Worm (Caenorhabditis elegans): Measurements from ENCODE around the gene K07E3.2.

Gene K07E3.2

DNA sequence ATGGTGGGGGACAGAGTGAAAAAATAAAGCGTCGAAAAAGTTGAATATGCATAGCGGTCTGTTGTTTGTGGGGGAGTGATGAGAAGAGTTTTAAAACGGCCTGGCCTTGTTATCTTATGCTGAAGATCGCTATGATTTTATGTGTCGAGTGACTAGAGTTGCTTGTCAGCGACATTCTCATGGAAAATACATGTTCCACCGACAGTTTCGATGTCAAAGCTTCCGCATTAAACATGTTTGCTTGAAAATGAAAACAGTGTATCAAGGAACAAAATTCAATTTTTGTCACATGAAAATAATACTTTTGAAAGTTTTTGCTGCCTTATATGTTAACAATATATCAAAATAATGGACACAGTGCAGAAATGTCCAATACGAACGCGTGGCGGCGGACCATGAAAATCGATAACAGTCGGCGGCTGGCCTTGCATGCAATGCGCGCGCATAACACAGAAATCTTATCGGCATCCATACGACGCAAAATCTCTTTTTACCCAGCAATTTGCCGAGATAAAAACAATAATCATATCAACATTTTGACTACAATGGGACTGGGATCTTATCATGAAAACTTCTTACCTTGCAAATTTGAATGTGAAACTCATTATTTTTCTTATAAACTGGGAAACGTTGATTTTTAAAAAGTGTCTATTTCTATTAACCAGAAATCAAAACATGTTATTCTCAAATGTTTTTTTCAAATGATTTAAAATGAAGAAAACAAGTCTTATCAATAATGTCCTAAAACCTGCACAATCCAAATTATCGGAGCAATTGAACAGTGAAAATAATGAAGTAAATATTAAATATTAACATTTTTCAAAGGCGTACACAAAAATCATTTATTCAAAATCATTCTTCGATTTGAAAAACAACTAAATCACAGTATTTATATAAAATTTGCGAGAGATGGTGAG is 17.1 kb upstream of the K07E3.2 start (continued):
- peak; percentile 54 for TF ChIP-seq repo-1 (tag; optimal IDR thresholded peaks at IDR 0.05)
- TF ChIP-seq Y53F4B.3 (GFP tag; IDR thresholded peaks at IDR 0.05) = no peak
- no peak for TF ChIP-seq ceh-100 (GFP tag; IDR thresholded peaks at IDR 0.05)
- peak; percentile 29; the same call in 1 of the 2 replicates for TF ChIP-seq K11D2.4 (GFP tag; IDR thresholded peaks at IDR 0.05)
- TF ChIP-seq aptf-2 (GFP tag; conservative IDR thresholded peaks at IDR 0.05) = no peak
- TF ChIP-seq sea-2 (GFP tag; IDR thresholded peaks at IDR 0.05) = no peak
- TF ChIP-seq nhr-90 (tag; optimal IDR thresholded peaks at IDR 0.05) = no peak
- TF ChIP-seq die-1 (tag; optimal IDR thresholded peaks at IDR 0.05) = no peak
- TF ChIP-seq bed-1 (GFP tag; IDR thresholded peaks at IDR 0.05) = no peak
- no peak for TF ChIP-seq nhr-179 (tag; optimal IDR thresholded peaks at IDR 0.05)
- no peak for TF ChIP-seq ceh-91 (GFP tag; IDR thresholded peaks at IDR 0.05)
- peak; percentile 39; the same call in 1 of the 2 replicates for TF ChIP-seq ekl-4 (GFP tag; IDR thresholded peaks at IDR 0.05)
- TF ChIP-seq ztf-3 (GFP tag; optimal IDR thresholded peaks at IDR 0.05) = no peak
- TF ChIP-seq mcd-1 (GFP tag; IDR thresholded peaks at IDR 0.05) = 0 out of 2 replicates have a peak, but pooled peaks have one; percentile 10
- TF ChIP-seq chd-7 (tag; optimal IDR thresholded peaks at IDR 0.05) = peak; percentile 9
- TF ChIP-seq zfh-2 (GFP tag; conservative IDR thresholded peaks at IDR 0.05) = no peak
- no peak for TF ChIP-seq aptf-3 (GFP tag; IDR thresholded peaks at IDR 0.05)
- no peak for TF ChIP-seq akir-1 (GFP tag; optimal IDR thresholded peaks at IDR 0.05)
- no peak for TF ChIP-seq F22D6.2 (tag; optimal IDR thresholded peaks at IDR 0.05)
- TF ChIP-seq atf-7 (tag; optimal IDR thresholded peaks at IDR 0.05) = peak; percentile 13
- no peak for TF ChIP-seq F23B12.7 (tag; optimal IDR thresholded peaks at IDR 0.05; ENCODE audit: insufficient read depth)
- TF ChIP-seq hlh-12 (tag; optimal IDR thresholded peaks at IDR 0.05) = no peak
- no peak for TF ChIP-seq unc-130 (GFP tag; optimal IDR thresholded peaks at IDR 0.05)
- TF ChIP-seq F37B4.10 (GFP tag; IDR thresholded peaks at IDR 0.05) = no peak
- TF ChIP-seq lin-40 (tag; optimal IDR thresholded peaks at IDR 0.05) = no peak
- no peak for TF ChIP-seq rcor-1 (GFP tag; IDR thresholded peaks at IDR 0.05)
- no peak for TF ChIP-seq ets-4 (GFP tag; optimal IDR thresholded peaks at IDR 0.05)
- no peak for TF ChIP-seq ztf-18 (tag; optimal IDR thresholded peaks at IDR 0.05)

DNA sequence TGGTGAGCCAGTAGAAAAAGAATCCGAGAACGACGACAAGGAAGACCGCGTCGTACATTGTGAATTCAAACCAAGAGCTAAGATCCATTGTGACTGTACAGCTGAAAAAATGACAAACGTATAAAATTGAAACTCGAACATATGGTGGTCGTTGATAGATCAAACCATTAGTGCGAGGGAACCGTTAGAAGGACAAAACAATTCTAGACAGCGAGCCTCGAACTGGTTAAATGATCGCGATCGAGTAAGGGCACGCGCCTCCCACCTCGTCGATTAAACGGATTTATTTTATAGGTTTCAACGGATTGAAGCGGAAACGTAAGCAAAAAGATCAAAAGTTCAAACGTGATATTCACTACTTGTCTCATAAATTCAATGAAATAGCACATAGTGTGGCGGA is 15.6 kb upstream of the K07E3.2 start, which contains the start of gene vem-1:
TSS of gene vem-1 (minus strand) at position 101 of the 400 bp plus-strand sequence.
- TF ChIP-seq ztf-25 (GFP tag; IDR thresholded peaks at IDR 0.05) = no peak
- no peak for TF ChIP-seq nhr-120 (GFP tag; IDR thresholded peaks at IDR 0.05)
- TF ChIP-seq K11D2.4 (GFP tag; IDR thresholded peaks at IDR 0.05) = no peak
- no peak for TF ChIP-seq egrh-3 (GFP tag; IDR thresholded peaks at IDR 0.05)
- TF ChIP-seq tlf-1 (GFP tag; optimal IDR thresholded peaks at IDR 0.05) = no peak
- no peak for TF ChIP-seq somi-1 (GFP tag; optimal IDR thresholded peaks at IDR 0.05)
- TF ChIP-seq lag-1 (GFP tag; IDR thresholded peaks at IDR 0.05) = no peak
- TF ChIP-seq ceh-27 (GFP tag; optimal IDR thresholded peaks at IDR 0.05) = no peak
- TF ChIP-seq lin-26 (GFP tag; IDR thresholded peaks at IDR 0.05) = no peak
